Fruit fly (Drosophila melanogaster) whole organism, embryonic: ENCODE results near the gene Scgalpha.

Experiments used
- ATbp ChIP-seq: fragments of 200-800 bp; sonication (Bioruptor generic); optimal IDR thresholded peaks from 2 replicates; lab custom pipeline; 2017; ENCODE audit warnings: missing biosample characterization, mild to moderate bottlenecking, missing genetic modification characterization, missing genetic modification reagents
- Bgb ChIP-seq: fragments of 200-800 bp; sonication (Bioruptor generic); IDR thresholded peaks from 2 replicates; pipeline ENCODE4 v1.3.6; 2022; ENCODE audit warnings: missing biosample characterization, missing genetic modification characterization; ENCODE audit not compliant: partially characterized antibody
- BtbVII ChIP-seq: fragments of 200-800 bp; sonication (Bioruptor generic); optimal IDR thresholded peaks from 3 replicates; lab custom pipeline; 2017; ENCODE audit warnings: missing biosample characterization, mild to moderate bottlenecking, missing genetic modification characterization
- CG10209 ChIP-seq: fragments of 200-800 bp; sonication (Bioruptor generic); optimal IDR thresholded peaks from 3 replicates; lab custom pipeline; 2017; ENCODE audit warnings: missing biosample characterization, mild to moderate bottlenecking, missing genetic modification characterization, missing genetic modification reagents
- CG12104 ChIP-seq: fragments of 200-800 bp; sonication (Bioruptor generic); optimal IDR thresholded peaks from 3 replicates; lab custom pipeline; 2016; ENCODE audit warnings: missing biosample characterization, missing genetic modification characterization
- CG12942 ChIP-seq: fragments of 200-800 bp; sonication (Bioruptor generic); optimal IDR thresholded peaks from 3 replicates; lab custom pipeline; 2016; ENCODE audit warnings: missing biosample characterization, missing genetic modification characterization
- CG14014 ChIP-seq: fragments of 200-800 bp; sonication (Bioruptor generic); IDR thresholded peaks from 2 replicates; pipeline ENCODE4 v1.3.6; 2022; ENCODE audit warnings: missing biosample characterization, missing genetic modification characterization
- CG1603 ChIP-seq: fragments of 200-800 bp; sonication (Bioruptor generic); optimal IDR thresholded peaks from 2 replicates; lab custom pipeline; 2019; ENCODE audit warnings: missing biosample characterization, mild to moderate bottlenecking, missing genetic modification characterization, moderate library complexity
- CG1647 ChIP-seq: fragments of 200-800 bp; sonication (Bioruptor generic); optimal IDR thresholded peaks from 3 replicates; lab custom pipeline; 2016; ENCODE audit warnings: missing biosample characterization, missing genetic modification characterization
- CG2116 ChIP-seq: fragments of 200-800 bp; sonication (Bioruptor generic); optimal IDR thresholded peaks from 3 replicates; lab custom pipeline; 2018; ENCODE audit warnings: missing biosample characterization, mild to moderate bottlenecking, missing genetic modification characterization
- CG2889 ChIP-seq: fragments of 200-800 bp; sonication (Bioruptor generic); IDR thresholded peaks from 3 replicates; pipeline ENCODE4 v1.3.6; 2022; ENCODE audit warnings: missing biosample characterization, missing genetic modification characterization
- CG32532 ChIP-seq: fragments of 200-800 bp; sonication (Bioruptor generic); IDR thresholded peaks from 2 replicates; pipeline ENCODE4 v1.3.6; 2022; ENCODE audit warnings: missing biosample characterization, missing genetic modification characterization
- CG4617 ChIP-seq: fragments of 200-800 bp; sonication (Bioruptor generic); optimal IDR thresholded peaks from 3 replicates; lab custom pipeline; 2016; ENCODE audit warnings: missing biosample characterization, missing genetic modification characterization, borderline replicate concordance
- CG5245 ChIP-seq: fragments of 200-800 bp; sonication (Bioruptor generic); optimal IDR thresholded peaks from 3 replicates; lab custom pipeline; 2016; ENCODE audit warnings: missing biosample characterization, missing genetic modification characterization
- CG6854 ChIP-seq: fragments of 200-800 bp; sonication (Bioruptor generic); optimal IDR thresholded peaks from 3 replicates; lab custom pipeline; 2017; ENCODE audit warnings: missing biosample characterization, mild to moderate bottlenecking, missing genetic modification characterization
- CG8281 ChIP-seq: fragments of 200-800 bp; sonication (Bioruptor generic); optimal IDR thresholded peaks from 2 replicates; lab custom pipeline; 2018; ENCODE audit warnings: missing biosample characterization, mild to moderate bottlenecking, missing genetic modification characterization, moderate library complexity
- CG8359 ChIP-seq: fragments of 200-800 bp; sonication (Bioruptor generic); optimal IDR thresholded peaks from 2 replicates; lab custom pipeline; 2017; ENCODE audit warnings: missing biosample characterization, mild to moderate bottlenecking, missing genetic modification characterization, borderline replicate concordance
- CG8924 ChIP-seq: fragments of 200-800 bp; optimal IDR thresholded peaks from 3 replicates; lab custom pipeline; 2019; ENCODE audit warnings: missing biosample characterization, mild to moderate bottlenecking, missing genetic modification characterization, moderate library complexity
- CG9876 ChIP-seq: fragments of 200-800 bp; sonication (Bioruptor generic); optimal IDR thresholded peaks from 2 replicates; lab custom pipeline; 2016; ENCODE audit warnings: missing biosample characterization, missing genetic modification characterization
- Camta ChIP-seq: fragments of 200-800 bp; sonication (Bioruptor generic); optimal IDR thresholded peaks from 2 replicates; lab custom pipeline; 2016; ENCODE audit warnings: missing biosample characterization, missing genetic modification characterization
- Dref ChIP-seq: fragments of 200-800 bp; sonication (Bioruptor generic); IDR thresholded peaks from 2 replicates; pipeline ENCODE4 v1.3.6; 2022; ENCODE audit warnings: missing biosample characterization, missing genetic modification characterization
- Eip74EF ChIP-seq, 2 experiments: fragments of 200-800 bp in 1 of 2; fragments of >200 bp in 1 of 2; sonication (Bioruptor generic) in 1 of 2; optimal IDR thresholded peaks; 2 replicates each; lab custom pipeline; 2017 to 2019; ENCODE audit warnings: missing biosample characterization in 2 of 2, missing genetic modification characterization in 2 of 2, mild to moderate bottlenecking in 1 of 2, moderate library complexity in 1 of 2
- Hmx ChIP-seq: fragments of 200-800 bp; sonication (Bioruptor generic); optimal IDR thresholded peaks from 2 replicates; lab custom pipeline; 2016; ENCODE audit warnings: missing biosample characterization, missing genetic modification characterization
- Lim3 ChIP-seq: fragments of 200-800 bp; sonication (Bioruptor generic); IDR thresholded peaks from 2 replicates; pipeline ENCODE4 v1.3.6; 2022; ENCODE audit warnings: missing biosample characterization, missing genetic modification characterization
- Rfx ChIP-seq: fragments of 200-800 bp; sonication (Bioruptor generic); IDR thresholded peaks from 2 replicates; pipeline ENCODE4 v1.3.6; 2022; ENCODE audit warnings: missing biosample characterization, missing genetic modification characterization
- Side ChIP-seq: fragments of 200-800 bp; sonication (Bioruptor generic); optimal IDR thresholded peaks from 2 replicates; lab custom pipeline; 2016; ENCODE audit warnings: missing biosample characterization, missing genetic modification characterization
- Ssrp ChIP-seq: fragments of 200-800 bp; sonication (Bioruptor generic); optimal IDR thresholded peaks from 2 replicates; lab custom pipeline; 2018; ENCODE audit warnings: missing biosample characterization, mild to moderate bottlenecking, missing genetic modification characterization, moderate library complexity
- Stat92E ChIP-seq, 3 experiments: fragments of >200 bp in 2 of 3; fragments of 200-800 bp in 1 of 3; sonication (Bioruptor generic) in 1 of 3; optimal IDR thresholded peaks; 2 replicates each; lab custom pipeline; 2017 to 2019; ENCODE audit warnings: missing biosample characterization in 3 of 3, missing genetic modification characterization in 3 of 3, mild to moderate bottlenecking in 1 of 3, moderate library complexity in 1 of 3
- btn ChIP-seq: fragments of 200-800 bp; sonication (Bioruptor generic); optimal IDR thresholded peaks from 2 replicates; lab custom pipeline; 2016; ENCODE audit warnings: missing biosample characterization, missing genetic modification characterization
- caup ChIP-seq: fragments of 200-800 bp; sonication (Bioruptor generic); optimal IDR thresholded peaks from 3 replicates; lab custom pipeline; 2017; ENCODE audit warnings: missing biosample characterization, mild to moderate bottlenecking, missing genetic modification characterization, moderate library complexity; ENCODE audit not compliant: severe bottlenecking
- da ChIP-seq: fragments of 200-800 bp; sonication (Bioruptor generic); optimal IDR thresholded peaks from 2 replicates; lab custom pipeline; 2016; ENCODE audit warnings: missing biosample characterization, missing genetic modification characterization
- ems ChIP-seq: fragments of 200-800 bp; sonication (Bioruptor generic); optimal IDR thresholded peaks from 3 replicates; lab custom pipeline; 2016; ENCODE audit warnings: missing biosample characterization, missing genetic modification characterization
- fu2 ChIP-seq: fragments of 200-800 bp; sonication (Bioruptor generic); optimal IDR thresholded peaks from 2 replicates; lab custom pipeline; 2016; ENCODE audit warnings: missing biosample characterization, missing genetic modification characterization
- gcm2 ChIP-seq: fragments of 200-800 bp; sonication (Bioruptor generic); optimal IDR thresholded peaks from 2 replicates; lab custom pipeline; 2016; ENCODE audit warnings: missing biosample characterization, missing genetic modification characterization
- gem ChIP-seq: fragments of 200-800 bp; sonication (Bioruptor generic); optimal IDR thresholded peaks from 2 replicates; lab custom pipeline; 2019; ENCODE audit warnings: missing biosample characterization, mild to moderate bottlenecking, missing genetic modification characterization, moderate library complexity
- grau ChIP-seq: fragments of 200-800 bp; optimal IDR thresholded peaks from 3 replicates; lab custom pipeline; 2019; ENCODE audit warnings: missing biosample characterization, mild to moderate bottlenecking, missing genetic modification characterization, moderate library complexity
- luna ChIP-seq: fragments of 200-800 bp; sonication (Bioruptor generic); optimal IDR thresholded peaks from 2 replicates; lab custom pipeline; 2016; ENCODE audit warnings: missing biosample characterization, missing genetic modification characterization
- nom ChIP-seq: fragments of 200-800 bp; sonication (Bioruptor generic); optimal IDR thresholded peaks from 2 replicates; lab custom pipeline; 2017; ENCODE audit warnings: missing biosample characterization, missing genetic modification characterization, mild to moderate bottlenecking, moderate library complexity, missing genetic modification reagents
- org-1 ChIP-seq: fragments of 200-800 bp; sonication (Bioruptor generic); optimal IDR thresholded peaks from 2 replicates; lab custom pipeline; 2017; ENCODE audit warnings: missing biosample characterization, missing genetic modification characterization
- otp ChIP-seq: fragments of 200-800 bp; sonication (Bioruptor generic); IDR thresholded peaks from 3 replicates; pipeline ENCODE4, ENCODE4 v1.3.6; 2022; ENCODE audit warnings: missing biosample characterization, missing genetic modification characterization
- pb ChIP-seq: fragments of 200-800 bp; sonication (Bioruptor generic); optimal IDR thresholded peaks from 3 replicates; lab custom pipeline; 2016; ENCODE audit warnings: missing biosample characterization, missing genetic modification characterization
- pho ChIP-seq: fragments of 200-800 bp; sonication (Bioruptor generic); optimal IDR thresholded peaks from 2 replicates; lab custom pipeline; 2016; ENCODE audit warnings: missing biosample characterization, missing genetic modification characterization
- psq ChIP-seq: fragments of 200-800 bp; sonication (Bioruptor generic); optimal IDR thresholded peaks from 2 replicates; lab custom pipeline; 2017; ENCODE audit warnings: missing biosample characterization, missing genetic modification characterization
- sens ChIP-seq: fragments of 200-800 bp; sonication (Bioruptor generic); peaks from one replicate; lab custom pipeline; 2016; ENCODE audit warnings: missing biosample characterization, missing genetic modification characterization
- sens-2 ChIP-seq: fragments of 200-800 bp; sonication (Bioruptor generic); IDR thresholded peaks from 2 replicates; pipeline ENCODE4 v1.3.6; 2022; ENCODE audit warnings: missing biosample characterization, missing genetic modification characterization
- shn ChIP-seq: fragments of 200-800 bp; sonication (Bioruptor generic); optimal IDR thresholded peaks from 3 replicates; lab custom pipeline; 2016; ENCODE audit warnings: missing biosample characterization, missing genetic modification characterization
- so ChIP-seq: fragments of 200-800 bp; sonication (Bioruptor generic); IDR thresholded peaks from 3 replicates; pipeline ENCODE4 v1.3.6; 2022; ENCODE audit warnings: missing biosample characterization, missing genetic modification characterization
- wek ChIP-seq: fragments of 200-800 bp; sonication (Bioruptor generic); optimal IDR thresholded peaks from 3 replicates; lab custom pipeline; 2018; ENCODE audit warnings: missing biosample characterization, mild to moderate bottlenecking, missing genetic modification characterization, moderate library complexity
- zen ChIP-seq: fragments of 200-800 bp; sonication (Bioruptor generic); optimal IDR thresholded peaks from 3 replicates; lab custom pipeline; 2018; ENCODE audit warnings: missing biosample characterization, mild to moderate bottlenecking, missing genetic modification characterization, moderate library complexity

Scgalpha gene

dm6 chr2L:8292159-8292887 lies 10.9 kb upstream of the Scgalpha start (continued):
- TF ChIP-seq sens-2 (GFP tag; lab: Robert Waterston, UW) (peak; percentile 93), CG1647 (peak; percentile 93), Hmx (GFP tag; lab: Kevin White, UChicago) (peak; percentile 89), CG8281 (peak; percentile 85), Stat92E (GFP tag; optimal IDR thresholded peaks at IDR 0.05; lab: Kevin White, UChicago) (peak in 1 of 3 experiments; percentile 94), shn (GFP tag; lab: Kevin White, UChicago) (peak; percentile 71), btn (GFP tag; lab: Kevin White, UChicago) (peak; percentile 84), Ssrp (peak; percentile 93), Dref (GFP tag; lab: Robert Waterston, UW) (no peak; the same call in 1 of the 2 replicates), Bgb (GFP tag; lab: Robert Waterston, UW) (no peak), Rfx (peak; percentile 98), CG6854 (GFP tag; lab: Kevin White, UChicago) (peak; percentile 92), Camta (GFP tag; lab: Kevin White, UChicago) (peak; percentile 92), otp (GFP tag; lab: Robert Waterston, UW) (peak; percentile 96), psq (GFP tag; lab: Kevin White, UChicago) (peak; percentile 69), caup (GFP tag; lab: Kevin White, UChicago) (peak; percentile 94), gcm2 (GFP tag; lab: Kevin White, UChicago) (peak; percentile 89), nom (GFP tag; lab: Kevin White, UChicago) (peak; percentile 38), zen (tag; lab: Kevin White, UChicago) (peak; percentile 86), CG10209 (GFP tag; lab: Kevin White, UChicago) (peak; percentile 94), CG12104 (GFP tag; lab: Kevin White, UChicago) (peak; percentile 93), Lim3 (GFP tag; lab: Robert Waterston, UW) (peak; percentile 90), CG12942 (peak; percentile 87), pb (GFP tag; lab: Kevin White, UChicago) (peak; percentile 82), pho (GFP tag; lab: Kevin White, UChicago) (peak; percentile 90), da (GFP tag; lab: Kevin White, UChicago) (peak; percentile 81), Eip74EF (GFP tag; optimal IDR thresholded peaks at IDR 0.05; lab: Kevin White, UChicago) (peak in 1 of 2 experiments; percentile 96), so (GFP tag; lab: Robert Waterston, UW) (peak; percentile 98), CG8359 (GFP tag; lab: Kevin White, UChicago) (peak; percentile 82), CG8924 (tag; lab: Kevin White, UChicago) (peak; percentile 97), fu2 (GFP tag; lab: Kevin White, UChicago) (peak; percentile 85), grau (peak; percentile 95), ATbp (peak; percentile 95), org-1 (GFP tag; lab: Kevin White, UChicago) (peak; percentile 95), CG4617 (GFP tag; lab: Kevin White, UChicago) (peak; percentile 80), ems (GFP tag; lab: Kevin White, UChicago) (peak; percentile 93), CG1603 (tag; lab: Kevin White, UChicago) (peak; percentile 93), CG14014 (GFP tag; lab: Robert Waterston, UW) (peak; percentile 98), CG5245 (GFP tag; lab: Kevin White, UChicago) (peak; percentile 95), CG9876 (peak; percentile 31), sens (GFP tag; lab: Kevin White, UChicago) (peak; percentile 99), luna (GFP tag; lab: Kevin White, UChicago) (peak; percentile 75), CG2889 (GFP tag; lab: Robert Waterston, UW) (peak; percentile 95), wek (GFP tag; lab: Kevin White, UChicago) (peak; percentile 85), CG32532 (GFP tag; lab: Robert Waterston, UW) (peak; percentile 98), CG2116 (GFP tag; lab: Kevin White, UChicago) (peak; percentile 70), Side (GFP tag; lab: Kevin White, UChicago) (peak; percentile 95), BtbVII (GFP tag; lab: Kevin White, UChicago) (peak; percentile 94), gem (tag; lab: Kevin White, UChicago) (peak; percentile 97)
